Worm (Caenorhabditis elegans) whole organism, L1 larva: ENCODE results near the gene clec-205.

ENCODE experiments used
- C04F5.9 ChIP-seq: sonication (generic microtip); optimal IDR thresholded peaks from 2 replicates; lab custom pipeline; 2016; ENCODE audit warnings: missing genetic modification characterization, missing compliant biosample characterization
- F16B12.6 ChIP-seq: fragments of 150-350 bp; optimal IDR thresholded peaks from 2 replicates; lab custom pipeline; 2014; ENCODE audit warnings: missing biosample characterization, missing genetic modification characterization
- aha-1 ChIP-seq: fragments of 150-350 bp; optimal IDR thresholded peaks from 2 replicates; lab custom pipeline; 2014; ENCODE audit warnings: missing biosample characterization, missing genetic modification characterization
- alr-1 ChIP-seq: fragments of 200-800 bp; sonication (Bioruptor generic); optimal IDR thresholded peaks from 2 replicates; lab custom pipeline; 2018; ENCODE audit warnings: borderline replicate concordance, mild to moderate bottlenecking, missing genetic modification characterization, missing compliant biosample characterization
- aly-2 ChIP-seq: fragments of 150-350 bp; optimal IDR thresholded peaks from 2 replicates; lab custom pipeline; 2014; ENCODE audit warnings: missing biosample characterization, missing genetic modification characterization
- blmp-1 ChIP-seq: fragments of 150-350 bp; optimal IDR thresholded peaks from 2 replicates; lab custom pipeline; 2014; ENCODE audit warnings: missing biosample characterization, missing genetic modification characterization
- ceh-90 ChIP-seq: sonication (generic microtip); optimal IDR thresholded peaks from 2 replicates; lab custom pipeline; 2016; ENCODE audit warnings: missing genetic modification characterization, missing compliant biosample characterization
- dpl-1 ChIP-seq, 3 experiments: fragments of 150-350 bp in 2 of 3; sonication (generic microtip) in 1 of 3; optimal IDR thresholded peaks; 2 replicates each; lab custom pipeline; 2014 to 2017; ENCODE audit warnings: missing biosample characterization in 3 of 3, missing genetic modification characterization in 3 of 3, missing genetic modification reagents in 3 of 3
- egl-13 ChIP-seq: sonication (generic microtip); optimal IDR thresholded peaks from 2 replicates; lab custom pipeline; 2016; ENCODE audit warnings: missing genotype, missing genetic modification reagents, missing genetic modification characterization, missing compliant biosample characterization
- egl-27 ChIP-seq, 2 experiments: fragments of 150-350 bp in 1 of 2; sonication (generic microtip); optimal IDR thresholded peaks; 3 replicates each; lab custom pipeline; 2017 to 2018; ENCODE audit warnings: missing biosample characterization in 2 of 2, missing genetic modification characterization in 2 of 2, missing genetic modification reagents in 2 of 2
- elt-2 ChIP-seq: sonication (generic microtip); optimal IDR thresholded peaks from 2 replicates; lab custom pipeline; 2016; ENCODE audit warnings: missing genetic modification characterization, mild to moderate bottlenecking, inconsistent platforms, missing compliant biosample characterization, missing genetic modification reagents
- fkh-10 ChIP-seq: sonication (generic microtip); optimal IDR thresholded peaks from 2 replicates; lab custom pipeline; 2017; ENCODE audit warnings: missing biosample characterization, missing genetic modification reagents, missing genetic modification characterization
- hlh-17 ChIP-seq: fragments of 200-800 bp; sonication (Bioruptor generic); optimal IDR thresholded peaks from 2 replicates; lab custom pipeline; 2018; ENCODE audit warnings: missing genetic modification characterization, mild to moderate bottlenecking, missing compliant biosample characterization, moderate library complexity, borderline replicate concordance
- irx-1 ChIP-seq: sonication (generic microtip); optimal IDR thresholded peaks from 2 replicates; lab custom pipeline; 2016; ENCODE audit warnings: missing genetic modification characterization, missing compliant biosample characterization
- jun-1 ChIP-seq: fragments of 150-350 bp; optimal IDR thresholded peaks from 2 replicates; lab custom pipeline; 2014; ENCODE audit warnings: missing biosample characterization, missing genetic modification reagents, missing genetic modification characterization
- mdl-1 ChIP-seq, 2 experiments: fragments of 150-350 bp; optimal IDR thresholded peaks; 2 replicates each; lab custom pipeline; 2014 to 2017; ENCODE audit warnings: missing biosample characterization in 2 of 2, missing genetic modification characterization in 2 of 2, inconsistent platforms in 1 of 2
- mep-1 ChIP-seq: fragments of 150-350 bp; optimal IDR thresholded peaks from 2 replicates; lab custom pipeline; 2014; ENCODE audit warnings: missing biosample characterization, missing genetic modification characterization
- nhr-19 ChIP-seq: fragments of 200-800 bp; sonication (Bioruptor generic); conservative IDR thresholded peaks from 2 replicates; pipeline ENCODE4 v1.3.6; 2022; ENCODE audit warnings: missing genetic modification characterization, missing compliant biosample characterization
- nhr-28 ChIP-seq: fragments of 150-350 bp; optimal IDR thresholded peaks from 2 replicates; lab custom pipeline; 2014; ENCODE audit warnings: missing biosample characterization, missing genetic modification characterization
- nhr-85 ChIP-seq: sonication (generic microtip); peaks from one replicate; lab custom pipeline; 2016; ENCODE audit warnings: missing genetic modification characterization, inconsistent platforms, missing compliant biosample characterization
- nhr-90 ChIP-seq: sonication (generic microtip); optimal IDR thresholded peaks from 2 replicates; lab custom pipeline; 2016; ENCODE audit warnings: mild to moderate bottlenecking, missing genetic modification characterization, missing compliant biosample characterization; ENCODE audit not compliant: poor library complexity
- pax-3 ChIP-seq: fragments of 200-800 bp; sonication (Bioruptor generic); optimal IDR thresholded peaks from 2 replicates; lab custom pipeline; 2018; ENCODE audit warnings: mild to moderate bottlenecking, missing genetic modification characterization, moderate library complexity, missing compliant biosample characterization
- pqm-1 ChIP-seq: sonication (generic microtip); optimal IDR thresholded peaks from 3 replicates; lab custom pipeline; 2017; ENCODE audit warnings: missing biosample characterization, missing genetic modification characterization
- skn-1 ChIP-seq: fragments of 150-350 bp; optimal IDR thresholded peaks from 2 replicates; lab custom pipeline; 2014; ENCODE audit warnings: missing biosample characterization, missing genetic modification characterization
- sptf-1 ChIP-seq: fragments of 150-350 bp; optimal IDR thresholded peaks from 2 replicates; lab custom pipeline; 2014; ENCODE audit warnings: missing biosample characterization, missing genetic modification characterization
- swsn-7 ChIP-seq: sonication (generic microtip); optimal IDR thresholded peaks from 2 replicates; lab custom pipeline; 2016; ENCODE audit warnings: missing genetic modification characterization, missing compliant biosample characterization
- tlp-1 ChIP-seq: fragments of 150-350 bp; optimal IDR thresholded peaks from 2 replicates; lab custom pipeline; 2014; ENCODE audit warnings: missing biosample characterization, missing genetic modification characterization
- unc-130 ChIP-seq: fragments of 150-350 bp; optimal IDR thresholded peaks from 2 replicates; lab custom pipeline; 2017; ENCODE audit warnings: missing biosample characterization, missing genetic modification characterization, inconsistent platforms
- unc-62 ChIP-seq: fragments of 150-350 bp; optimal IDR thresholded peaks from 2 replicates; lab custom pipeline; 2014; ENCODE audit warnings: missing biosample characterization, missing genetic modification reagents, missing genetic modification characterization
- vab-15 ChIP-seq: sonication (generic microtip); optimal IDR thresholded peaks from 2 replicates; lab custom pipeline; 2017; ENCODE audit warnings: missing genotype, mild to moderate bottlenecking, missing genetic modification characterization, missing compliant biosample characterization
- ztf-11 ChIP-seq, 2 experiments: sonication (generic microtip); optimal IDR thresholded peaks; 2 replicates each; lab custom pipeline; 2016 to 2017; ENCODE audit warnings: missing genetic modification characterization in 2 of 2, missing biosample characterization in 1 of 2, missing compliant biosample characterization in 1 of 2

Gene clec-205

DNA sequence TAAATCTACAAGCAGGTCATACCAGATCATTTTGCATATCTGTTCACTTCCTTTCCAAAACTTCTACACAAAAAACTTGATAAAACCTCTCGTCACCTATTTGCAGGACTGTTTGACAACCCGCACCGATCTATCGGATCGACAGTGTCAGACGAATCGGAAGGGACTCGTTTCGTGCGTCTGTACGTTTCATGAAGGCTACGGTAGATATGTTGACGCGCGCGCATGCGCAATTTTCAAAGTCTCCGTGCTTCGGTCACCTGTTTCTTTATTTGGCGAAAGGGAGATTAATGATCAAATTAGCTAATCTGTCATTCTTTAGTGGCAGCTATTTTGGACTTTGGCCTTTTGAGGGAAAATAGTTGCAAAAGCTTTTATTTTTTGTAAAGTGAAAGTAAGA, 28.8 kb downstream of the clec-205 start:
- peak; percentile 14 for TF ChIP-seq jun-1 (tag; lab: Kevin White, UChicago)
- no peak for TF ChIP-seq elt-2 (tag; lab: Kevin White, UChicago)
- TF ChIP-seq aha-1 (tag; lab: Kevin White, UChicago), result no peak
- TF ChIP-seq ceh-90 (tag; lab: Kevin White, UChicago), result no peak
- TF ChIP-seq mdl-1 (tag; optimal IDR thresholded peaks at IDR 0.05; lab: Kevin White, UChicago), result peak in 1 of 2 experiments; percentile 10
- no peak for TF ChIP-seq vab-15
- no peak for TF ChIP-seq ztf-11 (tag; optimal IDR thresholded peaks at IDR 0.05; lab: Kevin White, UChicago)
- no peak for TF ChIP-seq pqm-1 (tag; lab: Kevin White, UChicago)
- TF ChIP-seq blmp-1 (tag; lab: Kevin White, UChicago), result peak; percentile 75
- TF ChIP-seq F16B12.6 (tag; lab: Kevin White, UChicago), result no peak
- no peak for TF ChIP-seq egl-13
- TF ChIP-seq nhr-85, result peak; percentile 36
- no peak for TF ChIP-seq hlh-17 (GFP tag; lab: Kevin White, UChicago)
- TF ChIP-seq skn-1 (tag; lab: Kevin White, UChicago), result no peak
- TF ChIP-seq, all 84 proteins: peak for 4

- no peak for TF ChIP-seq blmp-1 (tag; lab: Kevin White, UChicago)
Measured at ce11 chrV:1794218-1794617, 33.5 kb downstream of the clec-205 start, which contains the start of gene F36H9.1. F36H9.1 (plus strand) TSS chrV:1794518.

DNA sequence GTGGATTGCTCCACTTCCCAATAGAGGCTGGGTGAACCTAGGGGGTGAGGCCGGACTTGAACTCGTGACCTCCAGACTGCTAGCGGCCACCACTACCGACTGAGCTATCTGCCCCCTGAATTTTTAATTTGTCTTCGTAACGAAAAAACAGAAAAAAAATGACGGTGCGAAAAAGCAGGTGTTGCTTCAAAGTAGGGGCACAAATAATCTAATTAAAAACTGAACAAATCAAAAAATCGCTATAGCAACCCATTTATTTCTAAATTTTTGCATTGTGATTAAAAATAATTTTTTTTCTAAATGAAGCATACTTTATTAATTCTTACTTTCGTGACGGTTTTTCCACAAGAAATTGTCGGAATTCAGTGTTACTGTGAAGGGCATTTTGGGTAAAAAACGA, 37.2 kb downstream of the clec-205 start, which contains the start of gene F36H9.10:
Gene F36H9.10, plus strand, starts transcription at position 301 of the 400 bp plus-strand sequence.
- TF ChIP-seq egl-27 (tag; optimal IDR thresholded peaks at IDR 0.05; lab: Kevin White, UChicago) (no peak), nhr-28 (no peak), C04F5.9 (tag; lab: Kevin White, UChicago) (no peak), swsn-7 (tag; lab: Kevin White, UChicago) (no peak), nhr-90 (no peak), unc-62 (no peak)

DNA sequence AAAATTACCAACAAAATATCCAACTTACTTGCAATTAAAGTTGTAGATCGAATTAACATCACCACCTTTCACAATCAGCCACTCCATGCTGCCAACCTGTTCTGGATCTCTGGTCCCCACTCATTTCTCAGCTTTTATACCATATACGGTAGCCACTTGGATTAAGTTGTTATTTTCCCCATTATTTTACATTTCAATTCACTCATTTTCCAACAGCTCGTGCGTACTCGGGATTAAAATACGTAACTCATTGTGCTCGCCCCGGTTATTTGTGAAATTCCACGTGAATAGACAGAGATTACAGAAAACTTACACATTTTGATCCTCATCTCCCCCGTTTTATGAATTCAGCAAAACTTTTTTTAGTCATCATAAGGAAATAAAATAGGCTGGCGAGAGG, 42.4 kb downstream of the clec-205 start, which contains the start of gene srt-41:
Gene srt-41, minus strand, starts transcription at position 101 of the 400 bp plus-strand sequence.
- TF ChIP-seq alr-1 (tag; lab: Kevin White, UChicago) (no peak), irx-1 (no peak), aly-2 (tag; lab: Kevin White, UChicago) (no peak), ceh-90 (tag; lab: Kevin White, UChicago) (no peak), tlp-1 (tag; lab: Kevin White, UChicago) (no peak), pax-3 (peak; percentile 14), sptf-1 (tag; lab: Kevin White, UChicago) (no peak), C04F5.9 (tag; lab: Kevin White, UChicago) (no peak)

ce11 chrV:1804034-1804542, 43.4 kb downstream of the clec-205 start:
- TF ChIP-seq mep-1 (tag; lab: Kevin White, UChicago), result peak; percentile 81
- TF ChIP-seq unc-130 (tag; lab: Kevin White, UChicago), result no peak
- peak in 1 of 3 experiments; percentile 5 for TF ChIP-seq dpl-1 (GFP tag; optimal IDR thresholded peaks at IDR 0.05; lab: Kevin White, UChicago)
- peak; percentile 59 for TF ChIP-seq skn-1 (tag; lab: Kevin White, UChicago)
- TF ChIP-seq nhr-19 (GFP tag; lab: Robert Waterston, UW), result no peak
- no peak for TF ChIP-seq fkh-10
- TF ChIP-seq, all 84 proteins: peak for 3
